Fruit fly (Drosophila melanogaster): ENCODE measurements around the gene gny.
A peak's percentile ranks its signal among the peaks of the same experiment; 100 is the strongest.

The gny gene

DNA sequence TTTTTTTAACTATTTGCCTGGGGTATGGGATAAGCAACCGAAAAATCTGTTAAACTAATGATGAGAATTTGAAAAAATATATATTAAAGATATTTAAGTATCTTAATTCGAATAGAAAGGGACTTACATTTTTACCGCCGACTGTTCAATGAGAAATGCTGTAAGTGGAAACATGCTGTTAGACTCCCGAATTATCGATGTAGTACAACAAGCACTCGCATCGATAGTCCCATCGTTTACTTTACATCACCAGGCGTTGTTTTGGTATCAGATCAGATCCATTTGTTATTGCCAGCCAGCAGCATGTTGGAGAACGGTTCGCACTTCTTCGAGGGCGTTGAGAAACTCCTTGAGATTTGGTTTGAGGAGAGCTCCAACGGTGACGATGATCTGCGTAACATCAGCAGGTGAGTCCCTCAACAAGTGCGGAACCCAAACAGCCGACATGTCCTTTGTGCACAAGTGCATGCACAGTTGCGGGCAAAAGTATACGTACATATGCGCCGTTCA is 40.6 kb upstream of the gny start, which contains the start of gene SamDC (continued):
- TF ChIP-seq zen (tag; optimal IDR thresholded peaks at IDR 0.05) (peak; percentile 58), CG9797 (GFP tag; optimal IDR thresholded peaks at IDR 0.05) (peak; percentile 44), ATbp (GFP tag; optimal IDR thresholded peaks at IDR 0.05) (no peak), CG4617 (GFP tag; optimal IDR thresholded peaks at IDR 0.05; ENCODE audit: borderline replicate concordance) (peak; percentile 42), trem (tag; optimal IDR thresholded peaks at IDR 0.05) (peak; percentile 45), Mrtf (GFP tag; IDR thresholded peaks at IDR 0.05) (no peak), chif (GFP tag; optimal IDR thresholded peaks at IDR 0.05) (peak in 1 of 2 experiments; percentile 24), CG6791 (GFP tag; IDR thresholded peaks at IDR 0.05; ENCODE audit: partially characterized antibody) (peak; percentile 87), MBD-R2 (GFP tag; IDR thresholded peaks at IDR 0.05) (peak; percentile 78), CG13424 (tag; optimal IDR thresholded peaks at IDR 0.05) (peak; percentile 59), unpg (GFP tag; optimal IDR thresholded peaks at IDR 0.05) (peak; percentile 57), Dref (GFP tag; IDR thresholded peaks at IDR 0.05) (peak; percentile 91), p53 (GFP tag; optimal IDR thresholded peaks at IDR 0.05) (no peak), CG34422 (GFP tag; IDR thresholded peaks at IDR 0.05) (peak; percentile 72; the same call in 2 of the 3 replicates), dm (GFP tag; optimal IDR thresholded peaks at IDR 0.05) (peak; percentile 65), pan (optimal IDR thresholded peaks at IDR 0.05) (no peak), pan (GFP tag; optimal IDR thresholded peaks at IDR 0.05 in 1 of 2, IDR thresholded peaks at IDR 0.05 in 1 of 2) (peak in 1 of 2 experiments; percentile 49), stc (GFP tag; IDR thresholded peaks at IDR 0.05) (peak; percentile 64; the same call in 1 of the 2 replicates), Ssrp (tag; optimal IDR thresholded peaks at IDR 0.05) (peak; percentile 57), bcd (GFP tag; optimal IDR thresholded peaks at IDR 0.05) (no peak), CG14050 (GFP tag; IDR thresholded peaks at IDR 0.05) (peak; percentile 19; the same call in 1 of the 3 replicates), twi (tag; optimal IDR thresholded peaks at IDR 0.05) (peak; percentile 17), zen2 (GFP tag; IDR thresholded peaks at IDR 0.05; ENCODE audit: partially characterized antibody) (no peak; the same call in 2 of the 3 replicates), Sox100B (GFP tag; optimal IDR thresholded peaks at IDR 0.05) (peak; percentile 17), Camta (GFP tag; optimal IDR thresholded peaks at IDR 0.05) (no peak), sr (GFP tag; IDR thresholded peaks at IDR 0.05) (no peak), CG1832 (GFP tag; optimal IDR thresholded peaks at IDR 0.05) (no peak), grau (tag; optimal IDR thresholded peaks at IDR 0.05) (peak; percentile 62), CG10209 (GFP tag; optimal IDR thresholded peaks at IDR 0.05) (peak; percentile 36), Hr51 (GFP tag; optimal IDR thresholded peaks at IDR 0.05) (peak; percentile 40 to 60), CG7963 (GFP tag; IDR thresholded peaks at IDR 0.05; ENCODE audit: partially characterized antibody) (peak; percentile 76), CG6813 (GFP tag; optimal IDR thresholded peaks at IDR 0.05) (peak; percentile 46), CG3065 (GFP tag; optimal IDR thresholded peaks at IDR 0.05) (no peak), Nf-YB (GFP tag; optimal IDR thresholded peaks at IDR 0.05) (peak; percentile 4), CG1602 (GFP tag; optimal IDR thresholded peaks at IDR 0.05) (peak; percentile 39), dimm (GFP tag; IDR thresholded peaks at IDR 0.05) (no peak), crp (GFP tag; optimal IDR thresholded peaks at IDR 0.05) (peak in 1 of 2 experiments; percentile 60), gem (tag; optimal IDR thresholded peaks at IDR 0.05) (peak; percentile 76), Tbp (GFP tag; optimal IDR thresholded peaks at IDR 0.05) (no peak), D19A (tag; optimal IDR thresholded peaks at IDR 0.05) (peak; percentile 55), CG13894 (tag; optimal IDR thresholded peaks at IDR 0.05) (peak; percentile 66), CG3847 (GFP tag; IDR thresholded peaks at IDR 0.05) (no peak; the same call in none of the 2 replicates), Pdp1 (GFP tag; optimal IDR thresholded peaks at IDR 0.05) (peak; percentile 2 to 82), CG7271 (tag; optimal IDR thresholded peaks at IDR 0.05) (no peak), ac (GFP tag; optimal IDR thresholded peaks at IDR 0.05) (no peak), her (GFP tag; optimal IDR thresholded peaks at IDR 0.05) (peak; percentile 39), dmrt11E (tag; optimal IDR thresholded peaks at IDR 0.05) (peak; percentile 38), CkIIα-i1 (GFP tag; IDR thresholded peaks at IDR 0.05) (no peak), usp (GFP tag; optimal IDR thresholded peaks at IDR 0.05) (no peak)
